Worm (Caenorhabditis elegans): Measurements from ENCODE around the gene ttr-52.

ttr-52 gene

DNA sequence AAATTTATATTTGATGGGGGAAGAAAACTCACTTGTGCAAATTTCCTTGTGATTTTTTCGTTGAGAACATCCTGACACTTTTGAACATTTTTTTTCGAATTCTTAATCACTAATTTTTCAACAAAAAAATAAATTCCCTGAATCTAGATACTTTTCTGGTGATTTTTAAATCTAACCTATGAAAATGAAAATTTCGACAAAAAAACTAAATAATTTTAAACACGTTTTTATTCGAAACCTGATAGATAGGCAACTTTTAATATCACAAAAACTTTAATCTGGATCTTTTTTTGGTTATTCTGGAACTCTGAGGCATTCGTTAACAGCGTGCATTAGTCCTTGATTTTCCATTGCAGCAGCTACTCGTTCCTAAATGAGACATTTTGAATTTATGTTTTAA is 32.3 kb downstream of the ttr-52 start, which contains the start of gene F45G2.9:
Gene F45G2.9 (minus strand): TSS at position 101 of the 400 bp plus-strand sequence.
- TF ChIP-seq ztf-29 (GFP tag; IDR thresholded peaks at IDR 0.05) (no peak), tab-1 (GFP tag; IDR thresholded peaks at IDR 0.05) (no peak), cog-1 (tag; optimal IDR thresholded peaks at IDR 0.05) (no peak), med-1 (GFP tag; optimal IDR thresholded peaks at IDR 0.05; ENCODE audit: insufficient read depth) (no peak), ztf-23 (GFP tag; IDR thresholded peaks at IDR 0.05) (no peak), T22C8.4 (GFP tag; IDR thresholded peaks at IDR 0.05) (no peak), flt-1 (GFP tag; IDR thresholded peaks at IDR 0.05) (no peak), klf-2 (GFP tag; conservative IDR thresholded peaks at IDR 0.05) (no peak), ref-1 (GFP tag; conservative IDR thresholded peaks at IDR 0.05) (no peak)

DNA sequence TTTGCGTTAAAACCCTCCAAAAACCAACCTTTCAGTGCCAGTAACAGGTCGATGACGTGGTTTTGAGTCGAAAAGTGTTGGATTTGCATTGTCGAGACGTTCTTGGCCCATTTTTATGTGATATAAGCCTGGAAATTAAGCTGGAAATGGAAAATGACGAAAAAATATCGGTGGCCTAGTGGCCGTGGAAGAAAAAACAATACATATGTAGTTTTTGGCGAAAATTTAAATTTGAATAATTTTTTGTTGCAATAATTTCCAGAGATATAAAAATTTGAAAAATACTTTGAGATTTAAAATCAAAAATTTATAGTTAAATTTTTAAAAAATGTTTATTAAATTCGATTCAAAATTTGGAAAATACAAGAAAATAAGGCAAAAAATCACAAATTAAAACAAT is 34.9 kb downstream of the ttr-52 start, which contains the start of gene ciao-2B:
Gene ciao-2B (minus strand): TSS at position 130 of the 400 bp plus-strand sequence.
- no peak for TF ChIP-seq flt-1 (GFP tag; IDR thresholded peaks at IDR 0.05)
- TF ChIP-seq T22C8.4 (GFP tag; IDR thresholded peaks at IDR 0.05): no peak
- TF ChIP-seq med-1 (GFP tag; optimal IDR thresholded peaks at IDR 0.05; ENCODE audit: insufficient read depth): no peak
- no peak for TF ChIP-seq klf-2 (GFP tag; conservative IDR thresholded peaks at IDR 0.05)
- TF ChIP-seq ztf-23 (GFP tag; IDR thresholded peaks at IDR 0.05): no peak
- TF ChIP-seq ref-1 (GFP tag; conservative IDR thresholded peaks at IDR 0.05): no peak
- no peak for TF ChIP-seq ztf-29 (GFP tag; IDR thresholded peaks at IDR 0.05)
- no peak for TF ChIP-seq cog-1 (tag; optimal IDR thresholded peaks at IDR 0.05)
- no peak for TF ChIP-seq tab-1 (GFP tag; IDR thresholded peaks at IDR 0.05)

ce11 chrIII:13446865-13447264 is 42.3 kb downstream of the ttr-52 start:
- peak; percentile 65; the same call in 1 of the 2 replicates for TF ChIP-seq flt-1 (GFP tag; IDR thresholded peaks at IDR 0.05)

- 0 out of 2 replicates have a peak, but pooled peaks have one; percentile 21 for TF ChIP-seq tab-1 (GFP tag; IDR thresholded peaks at IDR 0.05)
Measured at ce11 chrIII:13448235-13448634, 43.7 kb downstream of the ttr-52 start.

DNA sequence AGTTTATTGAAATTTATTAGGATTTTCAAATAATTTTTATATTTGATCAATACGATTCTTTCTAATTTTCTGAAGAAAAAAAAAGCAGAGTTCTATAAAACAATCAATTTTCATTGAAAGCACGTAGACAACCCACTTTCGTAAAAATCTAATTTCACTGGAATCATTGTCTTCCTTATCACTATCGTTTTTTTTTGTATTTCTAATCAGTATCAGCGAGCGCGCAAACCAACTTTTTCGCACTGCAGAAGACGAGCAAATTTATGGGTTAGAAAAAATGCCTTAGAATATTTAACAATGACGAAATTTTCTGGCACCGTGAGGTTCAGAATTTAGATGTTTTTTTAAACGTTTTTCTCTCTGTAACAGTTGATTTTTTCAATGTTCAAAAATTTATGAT is 48.3 kb downstream of the ttr-52 start:
- TF ChIP-seq med-1 (GFP tag; optimal IDR thresholded peaks at IDR 0.05; ENCODE audit: insufficient read depth) (no peak), ztf-23 (GFP tag; IDR thresholded peaks at IDR 0.05) (no peak), klf-2 (GFP tag; conservative IDR thresholded peaks at IDR 0.05) (no peak), cog-1 (tag; optimal IDR thresholded peaks at IDR 0.05) (no peak), ztf-29 (GFP tag; IDR thresholded peaks at IDR 0.05) (no peak), flt-1 (GFP tag; IDR thresholded peaks at IDR 0.05) (no peak), ref-1 (GFP tag; conservative IDR thresholded peaks at IDR 0.05) (no peak)

ce11 chrIII:13455207-13455606 is 50.7 kb downstream of the ttr-52 start, which contains the start of gene cua-1:
Gene cua-1, minus strand, starts transcription at chrIII:13455307.
- TF ChIP-seq ref-1 (GFP tag; conservative IDR thresholded peaks at IDR 0.05) (no peak), ztf-29 (GFP tag; IDR thresholded peaks at IDR 0.05) (no peak), ztf-23 (GFP tag; IDR thresholded peaks at IDR 0.05) (no peak)
